Worm (Caenorhabditis elegans) whole organism, L3 larva: Measurements from ENCODE around the gene C17B7.9.

Experiments
- R02D3.7 ChIP-seq: fragments of 150-350 bp; optimal IDR thresholded peaks from 2 replicates; lab custom pipeline; 2014; ENCODE audit warnings: missing biosample characterization, missing genetic modification characterization
- ama-1 ChIP-seq: fragments of 150-350 bp; optimal IDR thresholded peaks from 2 replicates; lab custom pipeline; 2018
- ceh-16 ChIP-seq: sonication (generic microtip); optimal IDR thresholded peaks from 2 replicates; lab custom pipeline; 2017; ENCODE audit warnings: missing biosample characterization, missing genetic modification characterization
- ceh-28 ChIP-seq: fragments of 150-350 bp; optimal IDR thresholded peaks from 2 replicates; lab custom pipeline; 2014; ENCODE audit warnings: missing biosample characterization, missing genetic modification reagents, missing genetic modification characterization
- ceh-82 ChIP-seq: fragments of 150-350 bp; optimal IDR thresholded peaks from 2 replicates; lab custom pipeline; 2014; ENCODE audit warnings: missing biosample characterization, missing genetic modification characterization
- ceh-9 ChIP-seq: sonication (generic microtip); optimal IDR thresholded peaks from 2 replicates; lab custom pipeline; 2018; ENCODE audit warnings: missing biosample characterization, missing genetic modification characterization
- egl-27 ChIP-seq: sonication (generic microtip); optimal IDR thresholded peaks from 4 replicates; lab custom pipeline; 2017; ENCODE audit warnings: missing biosample characterization, missing genetic modification reagents, missing genetic modification characterization
- egl-5 ChIP-seq: fragments of 150-350 bp; optimal IDR thresholded peaks from 2 replicates; lab custom pipeline; 2017; ENCODE audit warnings: missing biosample characterization, missing genetic modification reagents, missing genetic modification characterization, inconsistent platforms
- elt-1 ChIP-seq: fragments of 150-350 bp; optimal IDR thresholded peaks from 2 replicates; lab custom pipeline; 2014; ENCODE audit warnings: missing biosample characterization, missing genetic modification characterization
- elt-3 ChIP-seq, 3 experiments: fragments of 150-350 bp in 1 of 3; sonication (generic microtip) in 2 of 3; optimal IDR thresholded peaks; 2 replicates in 2 of 3; 4 replicates in 1 of 3; lab custom pipeline; 2014 to 2017; ENCODE audit warnings: missing biosample characterization in 3 of 3, missing genetic modification characterization in 3 of 3
- fkh-10 ChIP-seq: sonication (generic microtip); optimal IDR thresholded peaks from 2 replicates; lab custom pipeline; 2017; ENCODE audit warnings: missing biosample characterization, missing genetic modification reagents, missing genetic modification characterization
- fkh-2 ChIP-seq: fragments of 150-350 bp; optimal IDR thresholded peaks from 2 replicates; lab custom pipeline; 2014; ENCODE audit warnings: missing biosample characterization, missing genetic modification reagents, missing genetic modification characterization
- fos-1 ChIP-seq: fragments of 150-350 bp; optimal IDR thresholded peaks from 2 replicates; lab custom pipeline; 2014; ENCODE audit warnings: missing biosample characterization, missing genetic modification characterization
- hmg-11 ChIP-seq: sonication (generic microtip); optimal IDR thresholded peaks from 2 replicates; lab custom pipeline; 2016; ENCODE audit warnings: missing genetic modification characterization, missing compliant biosample characterization
- jun-1 ChIP-seq: fragments of 150-350 bp; optimal IDR thresholded peaks from 2 replicates; lab custom pipeline; 2014; ENCODE audit warnings: missing biosample characterization, missing genetic modification reagents, missing genetic modification characterization
- lin-15B ChIP-seq: fragments of 150-350 bp; optimal IDR thresholded peaks from 2 replicates; lab custom pipeline; 2014; ENCODE audit warnings: missing biosample characterization, missing genetic modification characterization
- lin-39 ChIP-seq: fragments of 150-350 bp; optimal IDR thresholded peaks from 2 replicates; lab custom pipeline; 2018; ENCODE audit warnings: missing biosample characterization, missing genetic modification reagents, missing genetic modification characterization
- lsy-12 ChIP-seq: sonication (generic microtip); optimal IDR thresholded peaks from 2 replicates; lab custom pipeline; 2016; ENCODE audit warnings: mild to moderate bottlenecking, missing genetic modification characterization, missing compliant biosample characterization
- mdl-1 ChIP-seq: fragments of 150-350 bp; optimal IDR thresholded peaks from 2 replicates; lab custom pipeline; 2014; ENCODE audit warnings: missing biosample characterization, missing genetic modification characterization
- mml-1 ChIP-seq: fragments of 150-350 bp; sonication (generic microtip); optimal IDR thresholded peaks from 3 replicates; lab custom pipeline; 2014; ENCODE audit warnings: missing biosample characterization, missing genetic modification characterization
- nfya-1 ChIP-seq: sonication (generic microtip); optimal IDR thresholded peaks from 2 replicates; lab custom pipeline; 2017; ENCODE audit warnings: missing genetic modification characterization, mild to moderate bottlenecking, missing compliant biosample characterization, antibody characterized with exemption, moderate library complexity; ENCODE audit not compliant: insufficient read depth
- nhr-11 ChIP-seq: fragments of 150-350 bp; optimal IDR thresholded peaks from 2 replicates; lab custom pipeline; 2014; ENCODE audit warnings: missing biosample characterization, missing genetic modification characterization
- nhr-12 ChIP-seq: fragments of 150-350 bp; optimal IDR thresholded peaks from 2 replicates; lab custom pipeline; 2014; ENCODE audit warnings: missing biosample characterization, missing genetic modification characterization
- nhr-23 ChIP-seq: fragments of 150-350 bp; optimal IDR thresholded peaks from 2 replicates; lab custom pipeline; 2014; ENCODE audit warnings: missing biosample characterization, missing genetic modification reagents, missing genetic modification characterization
- nhr-237 ChIP-seq: fragments of 150-350 bp; optimal IDR thresholded peaks from 2 replicates; lab custom pipeline; 2014; ENCODE audit warnings: missing biosample characterization, missing genetic modification characterization
- nhr-25 ChIP-seq: sonication (generic microtip); optimal IDR thresholded peaks from 2 replicates; lab custom pipeline; 2017; ENCODE audit warnings: missing biosample characterization, missing genetic modification characterization
- nhr-28 ChIP-seq: fragments of 150-350 bp; optimal IDR thresholded peaks from 2 replicates; lab custom pipeline; 2014; ENCODE audit warnings: missing biosample characterization, missing genetic modification characterization
- nhr-43 ChIP-seq: sonication (generic microtip); optimal IDR thresholded peaks from 2 replicates; lab custom pipeline; 2016; ENCODE audit warnings: mild to moderate bottlenecking, missing genetic modification characterization, missing compliant biosample characterization; ENCODE audit not compliant: poor library complexity, severe bottlenecking
- nhr-67 ChIP-seq: fragments of 150-350 bp; optimal IDR thresholded peaks from 2 replicates; lab custom pipeline; 2014; ENCODE audit warnings: missing biosample characterization, missing genetic modification characterization
- nhr-76 ChIP-seq: fragments of 150-350 bp; sonication (generic microtip); optimal IDR thresholded peaks from 5 replicates; lab custom pipeline; 2014; ENCODE audit warnings: missing biosample characterization, missing genetic modification characterization
- pha-4 ChIP-seq: fragments of 150-350 bp; optimal IDR thresholded peaks from 2 replicates; lab custom pipeline; 2014; ENCODE audit warnings: missing biosample characterization, missing genetic modification reagents, missing genetic modification characterization
- pqm-1 ChIP-seq: fragments of 150-350 bp; optimal IDR thresholded peaks from 2 replicates; lab custom pipeline; 2017; ENCODE audit warnings: missing biosample characterization, missing genetic modification characterization, inconsistent platforms
- sea-2 ChIP-seq: fragments of 150-350 bp; sonication (generic microtip); optimal IDR thresholded peaks from 4 replicates; lab custom pipeline; 2014; ENCODE audit warnings: missing biosample characterization, missing genetic modification reagents, missing genetic modification characterization
- skn-1 ChIP-seq: fragments of 150-350 bp; optimal IDR thresholded peaks from 2 replicates; lab custom pipeline; 2014; ENCODE audit warnings: missing biosample characterization, missing genetic modification characterization
- snpc-4 ChIP-seq: fragments of 150-350 bp; optimal IDR thresholded peaks from 2 replicates; lab custom pipeline; 2014; ENCODE audit warnings: missing biosample characterization, missing genetic modification characterization
- tbx-2 ChIP-seq: sonication (generic microtip); optimal IDR thresholded peaks from 2 replicates; lab custom pipeline; 2016; ENCODE audit warnings: mild to moderate bottlenecking, missing genetic modification characterization, missing compliant biosample characterization
- unc-39 ChIP-seq: sonication (generic microtip); optimal IDR thresholded peaks from 4 replicates; lab custom pipeline; 2017; ENCODE audit warnings: missing biosample characterization, missing genetic modification characterization
- ztf-11 ChIP-seq: fragments of 150-350 bp; optimal IDR thresholded peaks from 2 replicates; lab custom pipeline; 2014; ENCODE audit warnings: missing biosample characterization, missing genetic modification characterization
- ztf-4 ChIP-seq: fragments of 150-350 bp; optimal IDR thresholded peaks from 2 replicates; lab custom pipeline; 2014; ENCODE audit warnings: missing biosample characterization, missing genetic modification characterization

Gene C17B7.9

DNA sequence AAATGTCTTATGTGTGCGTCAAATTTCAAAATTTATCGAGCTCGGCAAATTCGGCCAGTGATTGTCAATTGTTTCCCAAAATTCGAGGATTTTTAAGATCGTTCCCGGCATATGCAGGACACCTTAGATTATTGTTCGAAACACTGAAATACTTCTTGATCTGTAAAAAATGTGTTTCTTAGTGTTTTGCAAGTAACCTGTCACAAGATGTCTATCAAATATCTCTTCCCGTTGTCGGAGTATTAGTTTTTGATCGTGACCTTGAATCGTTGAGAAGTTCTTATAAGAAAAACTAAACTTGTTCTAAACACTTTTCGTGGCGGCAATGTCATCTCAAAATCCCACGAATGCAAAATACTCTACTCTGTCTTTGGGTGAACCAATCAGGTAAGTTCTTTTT is 30.6 kb upstream of the C17B7.9 start, which contains the start of gene C04E12.4:
Gene C04E12.4 (plus strand): TSS at position 301 of the 400 bp plus-strand sequence.
- TF ChIP-seq nhr-25 (tag; lab: Kevin White, UChicago) (peak; percentile 3), snpc-4 (tag; lab: Kevin White, UChicago) (no peak), lin-15B (tag; lab: Kevin White, UChicago) (no peak), ztf-11 (tag; lab: Kevin White, UChicago) (no peak)

DNA sequence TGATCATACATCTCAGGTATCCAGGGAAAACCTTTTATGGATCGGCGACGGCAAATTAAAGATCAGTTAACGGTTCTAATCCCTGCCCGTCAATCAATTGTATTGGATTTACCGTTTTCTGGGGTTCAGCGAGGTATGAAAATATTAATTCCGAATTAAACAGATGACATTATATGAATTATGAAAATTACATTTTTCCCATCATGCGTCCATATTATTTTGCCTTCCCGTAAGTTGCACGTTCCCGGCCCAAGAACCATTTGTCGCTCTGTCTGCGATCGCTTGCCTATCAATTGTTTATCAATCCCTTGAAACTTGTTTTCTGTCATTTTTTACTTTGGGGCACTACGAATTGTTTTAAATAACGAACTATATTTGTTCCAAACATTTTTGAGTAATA is 29.7 kb upstream of the C17B7.9 start:
- no peak for TF ChIP-seq nhr-28
- no peak for TF ChIP-seq egl-5 (tag; lab: Kevin White, UChicago)
- no peak for TF ChIP-seq ceh-16 (tag; lab: Kevin White, UChicago)
- no peak for TF ChIP-seq nhr-237
- TF ChIP-seq pqm-1: no peak
- no peak for TF ChIP-seq elt-1
- no peak for TF ChIP-seq jun-1 (tag; lab: Kevin White, UChicago)
- TF ChIP-seq ama-1: no peak
- TF ChIP-seq mml-1 (tag; lab: Kevin White, UChicago): no peak
- TF ChIP-seq skn-1 (tag; lab: Kevin White, UChicago): no peak
- no peak for TF ChIP-seq nhr-67 (tag; lab: Kevin White, UChicago)
- TF ChIP-seq nhr-25 (tag; lab: Kevin White, UChicago): no peak
- no peak for TF ChIP-seq nhr-76 (tag; lab: Kevin White, UChicago)
- TF ChIP-seq hmg-11 (tag; lab: Kevin White, UChicago): no peak
- no peak for TF ChIP-seq sea-2 (GFP tag; lab: Kevin White, UChicago)
- no peak for TF ChIP-seq egl-27
- no peak for TF ChIP-seq R02D3.7 (tag; lab: Kevin White, UChicago)
- TF ChIP-seq nhr-23 (tag; lab: Kevin White, UChicago): no peak
- TF ChIP-seq ztf-4 (tag; lab: Kevin White, UChicago): no peak

DNA sequence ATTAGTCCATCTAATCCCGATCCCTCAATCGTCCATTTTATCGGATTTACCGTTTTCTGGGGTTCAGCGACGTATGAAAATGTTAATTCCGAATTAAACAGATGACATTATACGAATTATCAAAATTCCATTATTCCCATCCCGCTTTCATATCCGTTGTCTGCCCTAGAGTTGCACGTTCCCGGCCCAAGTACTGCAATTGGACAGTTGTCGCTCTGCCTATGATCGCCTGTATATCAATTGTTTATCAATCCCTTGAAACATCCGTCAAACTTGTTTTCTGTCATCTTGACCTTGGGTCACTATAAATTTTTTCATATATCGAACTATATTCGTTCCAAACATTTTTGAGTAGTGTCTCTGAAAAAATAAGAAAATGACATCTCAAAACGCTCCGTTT is 26.3 kb upstream of the C17B7.9 start, which contains the start of gene C04E12.5:
Gene C04E12.5 (plus strand): TSS at position 301 of the 400 bp plus-strand sequence.
- TF ChIP-seq elt-1 (no peak), nfya-1 (no peak), nhr-237 (no peak), snpc-4 (tag; lab: Kevin White, UChicago) (no peak), R02D3.7 (tag; lab: Kevin White, UChicago) (no peak), nhr-25 (tag; lab: Kevin White, UChicago) (no peak), lsy-12 (tag; lab: Kevin White, UChicago) (no peak), ceh-82 (tag; lab: Kevin White, UChicago) (no peak), pqm-1 (no peak), elt-3 (tag; optimal IDR thresholded peaks at IDR 0.05; lab: Kevin White, UChicago) (no peak), nhr-12 (tag; lab: Kevin White, UChicago) (no peak), sea-2 (GFP tag; lab: Kevin White, UChicago) (no peak), nhr-43 (no peak), mdl-1 (tag; lab: Kevin White, UChicago) (no peak), fkh-10 (no peak), ceh-28 (tag; lab: Kevin White, UChicago) (no peak), pha-4 (no peak), mml-1 (tag; lab: Kevin White, UChicago) (no peak), ztf-4 (tag; lab: Kevin White, UChicago) (no peak), tbx-2 (tag; lab: Kevin White, UChicago) (no peak)

DNA sequence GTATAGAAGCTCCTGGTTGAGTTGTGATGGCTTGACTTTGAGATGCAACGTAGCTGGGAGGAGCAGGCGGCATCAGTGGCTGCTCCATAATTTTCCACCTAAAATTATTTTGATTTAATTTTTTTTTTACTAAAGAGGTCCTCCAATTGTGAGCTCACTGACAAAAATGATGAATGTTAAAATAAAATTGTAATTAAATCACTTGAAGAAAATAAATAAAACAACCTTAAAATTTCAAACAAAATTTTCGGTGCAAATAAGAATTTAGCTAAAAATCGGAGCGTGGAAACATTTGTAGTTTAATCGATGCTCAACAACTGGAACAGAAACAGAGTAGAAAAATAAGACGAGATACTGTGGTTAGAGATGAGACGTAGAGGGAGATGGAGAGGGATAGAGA is 25.2 kb upstream of the C17B7.9 start, which contains the start of gene scrm-3:
Gene scrm-3 (minus strand): TSS at position 101 of the 400 bp plus-strand sequence.
- TF ChIP-seq fkh-10 (no peak), ama-1 (no peak), lin-15B (tag; lab: Kevin White, UChicago) (no peak), lin-39 (no peak), unc-39 (tag; lab: Kevin White, UChicago) (no peak), fos-1 (no peak), pha-4 (no peak), fkh-2 (no peak), ceh-9 (tag; lab: Kevin White, UChicago) (no peak), sea-2 (GFP tag; lab: Kevin White, UChicago) (no peak), ceh-16 (tag; lab: Kevin White, UChicago) (no peak), nhr-11 (tag; lab: Kevin White, UChicago) (no peak), ztf-4 (tag; lab: Kevin White, UChicago) (no peak), nfya-1 (no peak), snpc-4 (tag; lab: Kevin White, UChicago) (no peak), tbx-2 (tag; lab: Kevin White, UChicago) (no peak), hmg-11 (tag; lab: Kevin White, UChicago) (no peak)
